Worm (Caenorhabditis elegans) whole organism, midembryonic: ENCODE measurements around the gene C46H3.2.

Experiments used
- T22C8.4 ChIP-seq: fragments of 200-800 bp; sonication (Bioruptor generic); IDR thresholded peaks from 2 replicates; pipeline ENCODE4 v1.3.6; 2022; ENCODE audit warnings: missing genetic modification characterization, missing compliant biosample characterization
- cog-1 ChIP-seq: sonication (generic microtip); optimal IDR thresholded peaks from 2 replicates; lab custom pipeline; 2016; ENCODE audit warnings: missing genetic modification characterization, missing compliant biosample characterization
- flt-1 ChIP-seq: fragments of 200-800 bp; sonication (Bioruptor generic); IDR thresholded peaks from 2 replicates; pipeline ENCODE4 v1.3.6; 2022; ENCODE audit warnings: missing genetic modification characterization, missing compliant biosample characterization
- klf-2 ChIP-seq: fragments of 200-800 bp; sonication (Bioruptor generic); conservative IDR thresholded peaks from 2 replicates; pipeline ENCODE4 v1.3.6; 2022; ENCODE audit warnings: missing genetic modification reagents, missing genetic modification characterization, missing compliant biosample characterization
- med-1 ChIP-seq: sonication (generic microtip); optimal IDR thresholded peaks from 2 replicates; lab custom pipeline; 2017; ENCODE audit warnings: missing genetic modification characterization, mild to moderate bottlenecking, missing compliant biosample characterization, antibody characterized with exemption, missing genetic modification reagents; ENCODE audit not compliant: insufficient read depth
- ref-1 ChIP-seq: fragments of 200-800 bp; sonication (Bioruptor generic); conservative IDR thresholded peaks from 2 replicates; pipeline ENCODE4 v1.3.6; 2022; ENCODE audit warnings: missing genetic modification reagents, missing genetic modification characterization, missing compliant biosample characterization
- tab-1 ChIP-seq: fragments of 200-800 bp; sonication (Bioruptor generic); IDR thresholded peaks from 2 replicates; pipeline ENCODE4 v1.3.6; 2022; ENCODE audit warnings: missing genetic modification characterization, missing compliant biosample characterization
- ztf-23 ChIP-seq: fragments of 200-800 bp; sonication (Bioruptor generic); IDR thresholded peaks from 2 replicates; pipeline ENCODE4 v1.3.6; 2022; ENCODE audit warnings: missing genetic modification reagents, missing genetic modification characterization, missing compliant biosample characterization
- ztf-29 ChIP-seq: fragments of 200-800 bp; sonication (Bioruptor generic); IDR thresholded peaks from 2 replicates; pipeline ENCODE4 v1.3.6; 2022; ENCODE audit warnings: missing genetic modification reagents, missing genetic modification characterization, missing compliant biosample characterization

The C46H3.2 gene

ce11 chrX:1230658-1231057, at the start of gene C46H3.2:
Gene C46H3.2 (minus strand): TSS chrX:1230758.
- TF ChIP-seq flt-1 (GFP tag; lab: Robert Waterston, UW) (no peak), klf-2 (GFP tag; lab: Robert Waterston, UW) (no peak), ztf-23 (no peak), T22C8.4 (no peak), ref-1 (GFP tag; lab: Robert Waterston, UW) (no peak), med-1 (no peak), cog-1 (tag; lab: Kevin White, UChicago) (no peak)

- no peak for TF ChIP-seq ref-1 (GFP tag; lab: Robert Waterston, UW)
- TF ChIP-seq tab-1 (GFP tag; lab: Robert Waterston, UW), result no peak
These were observed 42.0 kb upstream of the C46H3.2 start, which contains the start of gene C52B11.5 for ce11 chrX:1272539-1272938. Gene C52B11.5 (plus strand): TSS chrX:1272788.

- TF ChIP-seq ref-1 (GFP tag; lab: Robert Waterston, UW) (no peak), med-1 (no peak), klf-2 (GFP tag; lab: Robert Waterston, UW) (no peak), flt-1 (GFP tag; lab: Robert Waterston, UW) (no peak), T22C8.4 (no peak), ztf-29 (GFP tag; lab: Robert Waterston, UW) (no peak), tab-1 (GFP tag; lab: Robert Waterston, UW) (no peak), ztf-23 (no peak), cog-1 (tag; lab: Kevin White, UChicago) (no peak)
These were observed 40.0 kb upstream of the C46H3.2 start, which contains the start of gene C25G6.1 for ce11 chrX:1270598-1270997. Gene C25G6.1 (plus strand): TSS chrX:1270898.

- no peak for TF ChIP-seq T22C8.4
- TF ChIP-seq ztf-23, result no peak
- TF ChIP-seq med-1, result no peak
- no peak for TF ChIP-seq cog-1 (tag; lab: Kevin White, UChicago)
- no peak for TF ChIP-seq flt-1 (GFP tag; lab: Robert Waterston, UW)
- TF ChIP-seq tab-1 (GFP tag; lab: Robert Waterston, UW), result no peak
- TF ChIP-seq klf-2 (GFP tag; lab: Robert Waterston, UW), result no peak
- TF ChIP-seq ref-1 (GFP tag; lab: Robert Waterston, UW), result no peak
- TF ChIP-seq ztf-29 (GFP tag; lab: Robert Waterston, UW), result no peak
These were observed 34.8 kb upstream of the C46H3.2 start for ce11 chrX:1265336-1265735.

- no peak for TF ChIP-seq ref-1 (GFP tag; lab: Robert Waterston, UW)
- no peak for TF ChIP-seq klf-2 (GFP tag; lab: Robert Waterston, UW)
- TF ChIP-seq cog-1 (tag; lab: Kevin White, UChicago), result no peak
- TF ChIP-seq ztf-23, result no peak
- TF ChIP-seq T22C8.4, result no peak
- no peak for TF ChIP-seq med-1
These were observed 27.1 kb upstream of the C46H3.2 start for ce11 chrX:1257668-1258067.

- TF ChIP-seq cog-1 (tag; lab: Kevin White, UChicago) (no peak), T22C8.4 (no peak), med-1 (no peak), ref-1 (GFP tag; lab: Robert Waterston, UW) (no peak), ztf-23 (no peak), tab-1 (GFP tag; lab: Robert Waterston, UW) (no peak), flt-1 (GFP tag; lab: Robert Waterston, UW) (no peak), klf-2 (GFP tag; lab: Robert Waterston, UW) (no peak), ztf-29 (GFP tag; lab: Robert Waterston, UW) (no peak)
These were observed 25.0 kb upstream of the C46H3.2 start, which contains the start of gene npr-11 for ce11 chrX:1255547-1255946. Gene npr-11 (minus strand): TSS chrX:1255647.

- no peak for TF ChIP-seq T22C8.4
- no peak for TF ChIP-seq med-1
- no peak for TF ChIP-seq flt-1 (GFP tag; lab: Robert Waterston, UW)
- TF ChIP-seq ztf-23, result no peak
- TF ChIP-seq klf-2 (GFP tag; lab: Robert Waterston, UW), result no peak
- TF ChIP-seq ztf-29 (GFP tag; lab: Robert Waterston, UW), result no peak
- no peak for TF ChIP-seq ref-1 (GFP tag; lab: Robert Waterston, UW)
- no peak for TF ChIP-seq tab-1 (GFP tag; lab: Robert Waterston, UW)
These were observed 19.2 kb upstream of the C46H3.2 start, which contains the start of gene C25G6.4 for ce11 chrX:1249738-1250137. Gene C25G6.4 (minus strand): TSS chrX:1249838.

ce11 chrX:1245717-1246116, 15.2 kb upstream of the C46H3.2 start, which contains the start of gene tsp-9:
Gene tsp-9 (plus strand): TSS chrX:1246017.
- no peak for TF ChIP-seq ztf-23

- TF ChIP-seq ztf-23, result no peak
- 0 out of 2 replicates have a peak, but pooled peaks have one; percentile 20 for TF ChIP-seq flt-1 (GFP tag; lab: Robert Waterston, UW)
- peak; percentile 70 for TF ChIP-seq T22C8.4
These were observed 13.7 kb upstream of the C46H3.2 start for ce11 chrX:1244235-1244634.

ce11 chrX:1242763-1243162, 12.2 kb upstream of the C46H3.2 start:
- no peak for TF ChIP-seq cog-1 (tag; lab: Kevin White, UChicago)

ce11 chrX:1238803-1239202, 8.2 kb upstream of the C46H3.2 start, which contains the start of gene C25G6.3:
Gene C25G6.3 (minus strand): TSS chrX:1238903.
- TF ChIP-seq cog-1 (tag; lab: Kevin White, UChicago) (no peak), flt-1 (GFP tag; lab: Robert Waterston, UW) (no peak), klf-2 (GFP tag; lab: Robert Waterston, UW) (no peak), ztf-23 (no peak), ref-1 (GFP tag; lab: Robert Waterston, UW) (no peak), ztf-29 (GFP tag; lab: Robert Waterston, UW) (no peak), T22C8.4 (no peak), tab-1 (GFP tag; lab: Robert Waterston, UW) (no peak)
